1 fruit fly cellular context compared by ENCODE assay signal in genomic region chr2L:14622182-14622581, dm6.
TF ChIP-seq lines count a peak whose summit lies in the region.

No protein-coding gene starts in this region.

TF ChIP-seq in whole organism, embryonic, 481 proteins besides CTCF, POLR2A, EP300 and RAD21 (continued from another document and continues in another):
- no peak for TF ChIP-seq CG8281 (tag; optimal IDR thresholded peaks at IDR 0.05; lab: Kevin White, UChicago)
- TF ChIP-seq Dll (GFP tag; IDR thresholded peaks at IDR 0.05; lab: Robert Waterston, UW; ENCODE audit: partially characterized antibody), result no peak
- no peak for TF ChIP-seq eyg (GFP tag; optimal IDR thresholded peaks at IDR 0.05; lab: Kevin White, UChicago)
- TF ChIP-seq H15 (GFP tag; IDR thresholded peaks at IDR 0.05; lab: Robert Waterston, UW), result peak; percentile 61; the same call in 2 of the 3 replicates
- TF ChIP-seq run (tag; optimal IDR thresholded peaks at IDR 0.05; lab: Kevin White, UChicago), result no peak
- peak; percentile 41 for TF ChIP-seq onecut (GFP tag; IDR thresholded peaks at IDR 0.05; lab: Robert Waterston, UW)
- no peak for TF ChIP-seq CG12299 (tag; optimal IDR thresholded peaks at IDR 0.05; lab: Kevin White, UChicago)
- no peak for TF ChIP-seq CG2129 (GFP tag; IDR thresholded peaks at IDR 0.05; lab: Robert Waterston, UW; ENCODE audit: partially characterized antibody)
- no peak for TF ChIP-seq sqz (GFP tag; optimal IDR thresholded peaks at IDR 0.05; lab: Kevin White, UChicago)
- no peak for TF ChIP-seq vfl (GFP tag; optimal IDR thresholded peaks at IDR 0.05; lab: Kevin White, UChicago)
- no peak for TF ChIP-seq Atf6 (GFP tag; IDR thresholded peaks at IDR 0.05; lab: Robert Waterston, UW)
- no peak for TF ChIP-seq BtbVII (GFP tag; optimal IDR thresholded peaks at IDR 0.05; lab: Kevin White, UChicago)
- TF ChIP-seq GATAe (GFP tag; conservative IDR thresholded peaks at IDR 0.05; lab: Robert Waterston, UW), result no peak
- TF ChIP-seq slou (GFP tag; optimal IDR thresholded peaks at IDR 0.05; lab: Kevin White, UChicago), result no peak
- TF ChIP-seq CG6791 (GFP tag; IDR thresholded peaks at IDR 0.05; lab: Robert Waterston, UW; ENCODE audit: partially characterized antibody), result no peak
- peak; percentile 60 for TF ChIP-seq row (GFP tag; IDR thresholded peaks at IDR 0.05; lab: Robert Waterston, UW)
- no peak for TF ChIP-seq Vsx1 (GFP tag; optimal IDR thresholded peaks at IDR 0.05; lab: Kevin White, UChicago)
- TF ChIP-seq Atf-2 (GFP tag; optimal IDR thresholded peaks at IDR 0.05; lab: Kevin White, UChicago), result peak; percentile 29
- TF ChIP-seq abd-A (tag; optimal IDR thresholded peaks at IDR 0.05; lab: Kevin White, UChicago), result no peak
- TF ChIP-seq Deaf1 (tag; optimal IDR thresholded peaks at IDR 0.05; lab: Kevin White, UChicago), result no peak
- peak; percentile 11 for TF ChIP-seq CG7786 (GFP tag; optimal IDR thresholded peaks at IDR 0.05; lab: Kevin White, UChicago)
- TF ChIP-seq CG17359 (tag; optimal IDR thresholded peaks at IDR 0.05; lab: Kevin White, UChicago), result peak; percentile 37
- peak; percentile 55 for TF ChIP-seq Side (GFP tag; optimal IDR thresholded peaks at IDR 0.05; lab: Kevin White, UChicago)
- peak; percentile 45 for TF ChIP-seq CG13424 (tag; optimal IDR thresholded peaks at IDR 0.05; lab: Kevin White, UChicago)
- peak; percentile 52 for TF ChIP-seq CG30403 (GFP tag; optimal IDR thresholded peaks at IDR 0.05; lab: Kevin White, UChicago)
- peak; percentile 18 for TF ChIP-seq CG13775 (GFP tag; optimal IDR thresholded peaks at IDR 0.05; lab: Kevin White, UChicago)
- peak; percentile 10 for TF ChIP-seq NK7.1 (GFP tag; optimal IDR thresholded peaks at IDR 0.05; lab: Kevin White, UChicago)
- TF ChIP-seq nmo (GFP tag; optimal IDR thresholded peaks at IDR 0.05; lab: Kevin White, UChicago), result peak; percentile 58
- TF ChIP-seq CG4404 (GFP tag; IDR thresholded peaks at IDR 0.05; lab: Robert Waterston, UW), result peak; percentile 51
- TF ChIP-seq Hsf (GFP tag; optimal IDR thresholded peaks at IDR 0.05; lab: Kevin White, UChicago), result peak; percentile 47
- no peak for TF ChIP-seq cwo (GFP tag; optimal IDR thresholded peaks at IDR 0.05; lab: Kevin White, UChicago)
- TF ChIP-seq fd102C (GFP tag; optimal IDR thresholded peaks at IDR 0.05; lab: Kevin White, UChicago), result no peak
- TF ChIP-seq CG17912 (GFP tag; optimal IDR thresholded peaks at IDR 0.05; lab: Kevin White, UChicago), result no peak
- peak; percentile 50 for TF ChIP-seq Atf3 (GFP tag; optimal IDR thresholded peaks at IDR 0.05; lab: Kevin White, UChicago)
- no peak for TF ChIP-seq Mes4 (GFP tag; optimal IDR thresholded peaks at IDR 0.05; lab: Kevin White, UChicago)
- TF ChIP-seq MTF-1 (GFP tag; optimal IDR thresholded peaks at IDR 0.05; lab: Kevin White, UChicago; ENCODE audit: borderline replicate concordance), result no peak
- TF ChIP-seq crp (GFP tag; optimal IDR thresholded peaks at IDR 0.05; lab: Kevin White, UChicago), result no peak
- no peak for TF ChIP-seq CG4282 (GFP tag; optimal IDR thresholded peaks at IDR 0.05; lab: Kevin White, UChicago)
- no peak for TF ChIP-seq CG2889 (GFP tag; IDR thresholded peaks at IDR 0.05; lab: Robert Waterston, UW)
- no peak for TF ChIP-seq CG5180 (GFP tag; optimal IDR thresholded peaks at IDR 0.05; lab: Kevin White, UChicago)
- TF ChIP-seq knrl (GFP tag; IDR thresholded peaks at IDR 0.05; lab: Robert Waterston, UW; ENCODE audit: partially characterized antibody), result no peak
- no peak for TF ChIP-seq Nf-YC (tag; optimal IDR thresholded peaks at IDR 0.05; lab: Kevin White, UChicago)
- no peak for TF ChIP-seq jigr1 (GFP tag; IDR thresholded peaks at IDR 0.05; lab: Robert Waterston, UW)
- TF ChIP-seq TFAM (GFP tag; optimal IDR thresholded peaks at IDR 0.05; lab: Kevin White, UChicago), result no peak
- no peak for TF ChIP-seq mirr (GFP tag; optimal IDR thresholded peaks at IDR 0.05; lab: Kevin White, UChicago)
- no peak for TF ChIP-seq vnd (GFP tag; IDR thresholded peaks at IDR 0.05; lab: Robert Waterston, UW; ENCODE audit: partially characterized antibody)
- TF ChIP-seq CG12071 (GFP tag; optimal IDR thresholded peaks at IDR 0.05; lab: Kevin White, UChicago), result no peak
- TF ChIP-seq da (GFP tag; optimal IDR thresholded peaks at IDR 0.05; lab: Kevin White, UChicago), result no peak
- no peak for TF ChIP-seq shn (GFP tag; optimal IDR thresholded peaks at IDR 0.05; lab: Kevin White, UChicago)
- TF ChIP-seq HHEX (GFP tag; optimal IDR thresholded peaks at IDR 0.05; lab: Kevin White, UChicago), result no peak
- TF ChIP-seq CG12942 (GFP tag; optimal IDR thresholded peaks at IDR 0.05; lab: Kevin White, UChicago), result peak; percentile 8
- TF ChIP-seq CG15269 (tag; optimal IDR thresholded peaks at IDR 0.05; lab: Kevin White, UChicago), result peak; percentile 5
- no peak for TF ChIP-seq hth (optimal IDR thresholded peaks at IDR 0.05; lab: Kevin White, UChicago)
- TF ChIP-seq trh (GFP tag; optimal IDR thresholded peaks at IDR 0.05; lab: Kevin White, UChicago), result no peak
- TF ChIP-seq BEAF-32 (GFP tag; optimal IDR thresholded peaks at IDR 0.05; lab: Kevin White, UChicago), result no peak
- no peak for TF ChIP-seq CG18011 (GFP tag; optimal IDR thresholded peaks at IDR 0.05; lab: Kevin White, UChicago)
- peak; percentile 20 to 69 for TF ChIP-seq chif (GFP tag; optimal IDR thresholded peaks at IDR 0.05; lab: Kevin White, UChicago)
- no peak for TF ChIP-seq CG9797 (GFP tag; optimal IDR thresholded peaks at IDR 0.05; lab: Kevin White, UChicago)
- no peak for TF ChIP-seq MESR4 (GFP tag; optimal IDR thresholded peaks at IDR 0.05; lab: Kevin White, UChicago)
- no peak for TF ChIP-seq sr (GFP tag; IDR thresholded peaks at IDR 0.05; lab: Robert Waterston, UW)
- no peak for TF ChIP-seq Awh (GFP tag; IDR thresholded peaks at IDR 0.05; lab: Robert Waterston, UW)
- no peak for TF ChIP-seq fu2 (GFP tag; optimal IDR thresholded peaks at IDR 0.05; lab: Kevin White, UChicago)
- TF ChIP-seq CG18262 (tag; optimal IDR thresholded peaks at IDR 0.05; lab: Kevin White, UChicago), result peak; percentile 60
- no peak for TF ChIP-seq peb (GFP tag; IDR thresholded peaks at IDR 0.05; lab: Robert Waterston, UW)
- TF ChIP-seq prd (optimal IDR thresholded peaks at IDR 0.05; lab: Kevin White, UChicago), result no peak
- TF ChIP-seq prd (GFP tag; IDR thresholded peaks at IDR 0.05; lab: Robert Waterston, UW), result peak; percentile 74
- TF ChIP-seq nerfin-1 (tag; optimal IDR thresholded peaks at IDR 0.05; lab: Kevin White, UChicago), result peak; percentile 10
- TF ChIP-seq CG10565 (GFP tag; optimal IDR thresholded peaks at IDR 0.05; lab: Kevin White, UChicago), result no peak
- 0 out of 3 replicates have a peak, but pooled peaks have one; percentile 62 for TF ChIP-seq ci (GFP tag; IDR thresholded peaks at IDR 0.05; lab: Robert Waterston, UW)
- TF ChIP-seq ash1 (GFP tag; optimal IDR thresholded peaks at IDR 0.05; lab: Kevin White, UChicago), result no peak
- TF ChIP-seq Hey (tag; optimal IDR thresholded peaks at IDR 0.05; lab: Kevin White, UChicago), result no peak
- peak; percentile 59 for TF ChIP-seq CG2712 (tag; optimal IDR thresholded peaks at IDR 0.05; lab: Kevin White, UChicago)
- no peak for TF ChIP-seq CG10147 (GFP tag; optimal IDR thresholded peaks at IDR 0.05; lab: Kevin White, UChicago)
- TF ChIP-seq sna (GFP tag; IDR thresholded peaks at IDR 0.05; lab: Robert Waterston, UW; ENCODE audit: partially characterized antibody), result no peak
- TF ChIP-seq CG10267 (tag; optimal IDR thresholded peaks at IDR 0.05; lab: Kevin White, UChicago), result peak; percentile 65
- TF ChIP-seq CG4328 (GFP tag; optimal IDR thresholded peaks at IDR 0.05; lab: Kevin White, UChicago), result no peak
- TF ChIP-seq CG11398 (GFP tag; optimal IDR thresholded peaks at IDR 0.05; lab: Kevin White, UChicago), result peak; percentile 22
- TF ChIP-seq Bteb2 (GFP tag; optimal IDR thresholded peaks at IDR 0.05; lab: Kevin White, UChicago), result no peak
- TF ChIP-seq Bdp1 (GFP tag; optimal IDR thresholded peaks at IDR 0.05; lab: Kevin White, UChicago), result no peak
- TF ChIP-seq pzg (GFP tag; optimal IDR thresholded peaks at IDR 0.05; lab: Kevin White, UChicago), result no peak
- no peak for TF ChIP-seq scrt (GFP tag; optimal IDR thresholded peaks at IDR 0.05; lab: Kevin White, UChicago)
- TF ChIP-seq crc (GFP tag; optimal IDR thresholded peaks at IDR 0.05; lab: Kevin White, UChicago), result no peak
- no peak for TF ChIP-seq Trl (optimal IDR thresholded peaks at IDR 0.05; lab: Kevin White, UChicago)
- TF ChIP-seq Trl (GFP tag; optimal IDR thresholded peaks at IDR 0.05; lab: Kevin White, UChicago), result peak; percentile 74
- TF ChIP-seq CG14667 (GFP tag; IDR thresholded peaks at IDR 0.05; lab: Robert Waterston, UW), result no peak
- TF ChIP-seq caup (GFP tag; optimal IDR thresholded peaks at IDR 0.05; lab: Kevin White, UChicago; ENCODE audit: severe bottlenecking), result no peak
- no peak for TF ChIP-seq Tbp (GFP tag; optimal IDR thresholded peaks at IDR 0.05; lab: Kevin White, UChicago)
- no peak for TF ChIP-seq z (GFP tag; IDR thresholded peaks at IDR 0.05; lab: Robert Waterston, UW)
- TF ChIP-seq CG13287 (GFP tag; IDR thresholded peaks at IDR 0.05; lab: Robert Waterston, UW; ENCODE audit: partially characterized antibody), result no peak
- TF ChIP-seq tap (tag; optimal IDR thresholded peaks at IDR 0.05; lab: Kevin White, UChicago), result no peak
- TF ChIP-seq CG6813 (GFP tag; optimal IDR thresholded peaks at IDR 0.05; lab: Kevin White, UChicago), result no peak
- no peak for TF ChIP-seq CG9817 (tag; optimal IDR thresholded peaks at IDR 0.05; lab: Kevin White, UChicago)
- no peak for TF ChIP-seq Sin3A (optimal IDR thresholded peaks at IDR 0.05; lab: Kevin White, UChicago)
- 0 out of 3 replicates have a peak, but pooled peaks have one; percentile 31 for TF ChIP-seq CG11560 (tag; IDR thresholded peaks at IDR 0.05; lab: Robert Waterston, UW)
- TF ChIP-seq Dbx (GFP tag; IDR thresholded peaks at IDR 0.05; lab: Robert Waterston, UW), result no peak
- peak; percentile 42 for TF ChIP-seq CG12219 (GFP tag; optimal IDR thresholded peaks at IDR 0.05; lab: Kevin White, UChicago)
- peak; percentile 33 for TF ChIP-seq gsb-n (tag; optimal IDR thresholded peaks at IDR 0.05; lab: Kevin White, UChicago)
- no peak for TF ChIP-seq pita (GFP tag; optimal IDR thresholded peaks at IDR 0.05; lab: Kevin White, UChicago)
- no peak for TF ChIP-seq Fer2 (tag; optimal IDR thresholded peaks at IDR 0.05; lab: Kevin White, UChicago)
- TF ChIP-seq Doc2 (GFP tag; IDR thresholded peaks at IDR 0.05; lab: Robert Waterston, UW), result no peak
- no peak for TF ChIP-seq Doc3 (GFP tag; IDR thresholded peaks at IDR 0.05; lab: Robert Waterston, UW; ENCODE audit: partially characterized antibody)
- TF ChIP-seq toy (GFP tag; IDR thresholded peaks at IDR 0.05; lab: Robert Waterston, UW), result no peak
- TF ChIP-seq CG4360 (GFP tag; IDR thresholded peaks at IDR 0.05; lab: Robert Waterston, UW), result no peak
- peak; percentile 79 for TF ChIP-seq Med (GFP tag; lab: Kevin White, UChicago)
- TF ChIP-seq zfh2 (GFP tag; optimal IDR thresholded peaks at IDR 0.05; lab: Kevin White, UChicago), result no peak
- no peak for TF ChIP-seq CG6654 (GFP tag; optimal IDR thresholded peaks at IDR 0.05; lab: Kevin White, UChicago)
- no peak for TF ChIP-seq Eip74EF (GFP tag; optimal IDR thresholded peaks at IDR 0.05; lab: Kevin White, UChicago)
- TF ChIP-seq Adf1 (GFP tag; IDR thresholded peaks at IDR 0.05; lab: Robert Waterston, UW), result no peak
- no peak for TF ChIP-seq CG7745 (tag; optimal IDR thresholded peaks at IDR 0.05; lab: Kevin White, UChicago)
- peak; percentile 15; the same call in 1 of the 2 replicates for TF ChIP-seq Gsc (GFP tag; IDR thresholded peaks at IDR 0.05; lab: Robert Waterston, UW)
- TF ChIP-seq CG8924 (tag; optimal IDR thresholded peaks at IDR 0.05; lab: Kevin White, UChicago), result no peak
- no peak for TF ChIP-seq p53 (GFP tag; optimal IDR thresholded peaks at IDR 0.05; lab: Kevin White, UChicago)
- TF ChIP-seq CG8290 (GFP tag; optimal IDR thresholded peaks at IDR 0.05; lab: Kevin White, UChicago), result no peak
- peak in 1 of 2 experiments; percentile 16 for TF ChIP-seq CG8290 (tag; optimal IDR thresholded peaks at IDR 0.05; lab: Kevin White, UChicago)
- TF ChIP-seq sd (tag; optimal IDR thresholded peaks at IDR 0.05; lab: Kevin White, UChicago), result no peak
- no peak for TF ChIP-seq CG16813 (GFP tag; IDR thresholded peaks at IDR 0.05; lab: Robert Waterston, UW; ENCODE audit: partially characterized antibody)
- TF ChIP-seq nau (GFP tag; optimal IDR thresholded peaks at IDR 0.05; lab: Kevin White, UChicago), result no peak
- peak; percentile 55 for TF ChIP-seq CG12391 (tag; optimal IDR thresholded peaks at IDR 0.05; lab: Kevin White, UChicago)
- no peak for TF ChIP-seq CG10274 (GFP tag; optimal IDR thresholded peaks at IDR 0.05; lab: Kevin White, UChicago)
- TF ChIP-seq salm (tag; optimal IDR thresholded peaks at IDR 0.05; lab: Kevin White, UChicago), result no peak
- TF ChIP-seq CG31388 (GFP tag; optimal IDR thresholded peaks at IDR 0.05; lab: Kevin White, UChicago), result no peak
- peak; percentile 31 for TF ChIP-seq Camta (GFP tag; optimal IDR thresholded peaks at IDR 0.05; lab: Kevin White, UChicago)
- peak; percentile 62 for TF ChIP-seq CG11504 (tag; optimal IDR thresholded peaks at IDR 0.05; lab: Kevin White, UChicago)
- TF ChIP-seq bcd (GFP tag; optimal IDR thresholded peaks at IDR 0.05; lab: Kevin White, UChicago), result peak; percentile 33
- no peak for TF ChIP-seq bigmax (GFP tag; optimal IDR thresholded peaks at IDR 0.05; lab: Kevin White, UChicago)
- TF ChIP-seq CG8359 (GFP tag; optimal IDR thresholded peaks at IDR 0.05; lab: Kevin White, UChicago; ENCODE audit: borderline replicate concordance), result no peak
- TF ChIP-seq gt (GFP tag; IDR thresholded peaks at IDR 0.05; lab: Robert Waterston, UW), result no peak
- TF ChIP-seq disco-r (GFP tag; optimal IDR thresholded peaks at IDR 0.05; lab: Kevin White, UChicago), result no peak
- TF ChIP-seq bsh (GFP tag; optimal IDR thresholded peaks at IDR 0.05; lab: Kevin White, UChicago), result peak; percentile 73 to 88
- no peak for TF ChIP-seq CG10321 (GFP tag; IDR thresholded peaks at IDR 0.05; lab: Robert Waterston, UW)
- no peak for TF ChIP-seq CG1832 (GFP tag; optimal IDR thresholded peaks at IDR 0.05; lab: Kevin White, UChicago)
- no peak for TF ChIP-seq Ada2b (GFP tag; IDR thresholded peaks at IDR 0.05; lab: Robert Waterston, UW)
- peak; percentile 58 for TF ChIP-seq sisA (GFP tag; IDR thresholded peaks at IDR 0.05; lab: Robert Waterston, UW)
- TF ChIP-seq danr (GFP tag; IDR thresholded peaks at IDR 0.05; lab: Robert Waterston, UW), result no peak
- peak; percentile 59 for TF ChIP-seq NC2β (GFP tag; optimal IDR thresholded peaks at IDR 0.05; lab: Kevin White, UChicago)
- peak; percentile 73 for TF ChIP-seq CG9727 (GFP tag; optimal IDR thresholded peaks at IDR 0.05; lab: Kevin White, UChicago)
- no peak for TF ChIP-seq CG3163 (GFP tag; optimal IDR thresholded peaks at IDR 0.05; lab: Kevin White, UChicago)
